Worm (Caenorhabditis elegans): ENCODE data around the gene ced-4.

- TF ChIP-seq nhr-76 (tag; optimal IDR thresholded peaks at IDR 0.05) (no peak), ham-2 (GFP tag; optimal IDR thresholded peaks at IDR 0.05) (no peak), nhr-237 (tag; optimal IDR thresholded peaks at IDR 0.05) (no peak), nhr-12 (tag; optimal IDR thresholded peaks at IDR 0.05) (no peak), ces-1 (GFP tag; optimal IDR thresholded peaks at IDR 0.05) (no peak), ztf-11 (tag; optimal IDR thresholded peaks at IDR 0.05) (no peak), ceh-39 (tag; optimal IDR thresholded peaks at IDR 0.05) (no peak), blmp-1 (tag; optimal IDR thresholded peaks at IDR 0.05) (no peak)
Observed at ce11 chrIII:4895313-4895712, 43.2 kb downstream of the ced-4 start.
